Fruit fly (Drosophila melanogaster): ENCODE measurements around the gene CG13039.

- TF ChIP-seq toe (GFP tag; optimal IDR thresholded peaks at IDR 0.05) (no peak), CG14711 (tag; optimal IDR thresholded peaks at IDR 0.05) (no peak), CG1620 (GFP tag; optimal IDR thresholded peaks at IDR 0.05) (no peak), pad (GFP tag; optimal IDR thresholded peaks at IDR 0.05) (no peak), Clk (GFP tag; optimal IDR thresholded peaks at IDR 0.05) (no peak), CG12768 (GFP tag; optimal IDR thresholded peaks at IDR 0.05) (no peak), bab1 (GFP tag; optimal IDR thresholded peaks at IDR 0.05) (no peak), CG5204 (GFP tag; optimal IDR thresholded peaks at IDR 0.05) (no peak), Crg-1 (GFP tag; optimal IDR thresholded peaks at IDR 0.05) (no peak)
These were observed 42.7 kb downstream of the CG13039 start, which contains the start of gene CG13048 for dm6 chr3L:16283821-16284220.
